Worm (Caenorhabditis elegans): ENCODE results near the gene rabr-1.

DNA sequence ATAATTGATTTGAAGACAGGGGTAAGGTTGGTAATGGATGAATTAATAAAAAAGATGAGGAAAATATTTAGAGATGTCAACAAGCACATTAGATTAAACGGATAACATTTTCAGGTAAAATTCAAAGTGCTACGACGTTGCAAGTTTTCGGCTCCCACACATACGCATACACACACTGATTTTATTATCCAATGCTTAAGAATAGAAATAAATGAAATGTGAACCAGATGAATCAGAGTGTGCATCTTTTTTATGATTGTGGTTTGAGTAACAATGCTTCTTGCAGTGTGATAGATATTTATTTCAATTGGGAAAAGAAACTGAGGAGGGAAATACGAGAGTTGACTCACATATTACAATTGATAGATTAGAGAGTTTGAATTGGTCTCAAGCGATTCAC lies 42.7 kb downstream of the rabr-1 start:
- TF ChIP-seq ceh-82 (tag; optimal IDR thresholded peaks at IDR 0.05) (no peak), skn-1 (tag; optimal IDR thresholded peaks at IDR 0.05) (no peak), snpc-4 (tag; optimal IDR thresholded peaks at IDR 0.05) (no peak), ztf-11 (tag; optimal IDR thresholded peaks at IDR 0.05) (no peak), alr-1 (tag; optimal IDR thresholded peaks at IDR 0.05) (no peak)

All from whole organism, L2 larva.